Worm (Caenorhabditis elegans): ENCODE results near the gene F56A8.9.

The F56A8.9 gene

DNA sequence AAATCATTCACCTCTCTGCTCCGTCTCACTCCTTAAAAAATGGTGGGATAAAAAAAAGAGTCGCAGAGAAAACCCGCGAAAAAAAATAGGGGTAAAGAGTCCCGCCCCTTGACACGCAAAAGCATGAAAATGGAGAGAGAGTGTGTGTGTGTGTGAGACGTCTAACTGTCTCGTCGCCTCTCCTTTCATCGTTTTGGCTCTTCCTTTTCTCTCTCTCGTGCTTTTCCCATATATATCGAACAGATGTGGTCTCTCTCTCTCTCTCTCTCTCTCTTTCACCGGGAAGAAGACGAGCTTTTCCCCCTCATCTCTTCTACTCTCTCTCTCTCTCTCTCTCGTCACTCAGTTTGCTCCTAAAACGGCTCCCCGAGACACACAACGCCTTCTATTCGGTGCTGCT, 21.3 kb downstream of the F56A8.9 start:
- TF ChIP-seq K09A11.1 (tag; optimal IDR thresholded peaks at IDR 0.05; ENCODE audit: insufficient read depth), result no peak
- TF ChIP-seq C38D4.7 (GFP tag; optimal IDR thresholded peaks at IDR 0.05), result no peak
- no peak for TF ChIP-seq fkh-10 (GFP tag; optimal IDR thresholded peaks at IDR 0.05)
- TF ChIP-seq tbx-2 (tag; optimal IDR thresholded peaks at IDR 0.05), result peak; percentile 76
- TF ChIP-seq unc-3 (GFP tag; conservative IDR thresholded peaks at IDR 0.05), result no peak
- TF ChIP-seq unc-3 (tag; optimal IDR thresholded peaks at IDR 0.05), result no peak
- no peak for TF ChIP-seq ceh-30 (tag; optimal IDR thresholded peaks at IDR 0.05)
- TF ChIP-seq ref-2 (tag; optimal IDR thresholded peaks at IDR 0.05), result peak; percentile 16
- TF ChIP-seq K02D7.2 (tag; optimal IDR thresholded peaks at IDR 0.05), result no peak
- peak; percentile 40 for TF ChIP-seq ceh-14 (tag; optimal IDR thresholded peaks at IDR 0.05)
- no peak for TF ChIP-seq ceh-24 (tag; optimal IDR thresholded peaks at IDR 0.05)
- peak; percentile 74 for TF ChIP-seq nfya-1 (tag; optimal IDR thresholded peaks at IDR 0.05)
- TF ChIP-seq ceh-6 (GFP tag; optimal IDR thresholded peaks at IDR 0.05), result no peak
- TF ChIP-seq unc-86 (tag; optimal IDR thresholded peaks at IDR 0.05), result no peak
- no peak for TF ChIP-seq gmeb-2 (tag; optimal IDR thresholded peaks at IDR 0.05)
- TF ChIP-seq sox-4 (tag; optimal IDR thresholded peaks at IDR 0.05), result no peak
- no peak for TF ChIP-seq pros-1 (tag; optimal IDR thresholded peaks at IDR 0.05)
- no peak for TF ChIP-seq odd-2 (tag; optimal IDR thresholded peaks at IDR 0.05)
- peak; percentile 47 for TF ChIP-seq ceh-19 (GFP tag; optimal IDR thresholded peaks at IDR 0.05)
- TF ChIP-seq hlh-30 (tag; optimal IDR thresholded peaks at IDR 0.05; ENCODE audit: insufficient read depth), result peak; percentile 31
- peak; percentile 3 for TF ChIP-seq sdc-2 (tag; optimal IDR thresholded peaks at IDR 0.05)
- peak; percentile 78 for TF ChIP-seq unc-42 (tag; optimal IDR thresholded peaks at IDR 0.05)
- no peak for TF ChIP-seq npax-4 (tag; optimal IDR thresholded peaks at IDR 0.05)
- no peak for TF ChIP-seq hlh-15 (tag; optimal IDR thresholded peaks at IDR 0.05)
- no peak for TF ChIP-seq nhr-232 (tag; optimal IDR thresholded peaks at IDR 0.05)
- TF ChIP-seq ceh-48 (tag; optimal IDR thresholded peaks at IDR 0.05), result peak; percentile 13
- TF ChIP-seq ceh-18 (tag; optimal IDR thresholded peaks at IDR 0.05), result peak; percentile 59
- TF ChIP-seq ceh-31 (tag; optimal IDR thresholded peaks at IDR 0.05), result peak; percentile 84
- TF ChIP-seq ceh-9 (tag; optimal IDR thresholded peaks at IDR 0.05), result no peak
- no peak for TF ChIP-seq rnt-1 (tag; optimal IDR thresholded peaks at IDR 0.05)
- no peak for TF ChIP-seq ceh-34 (tag; optimal IDR thresholded peaks at IDR 0.05)
- TF ChIP-seq lin-11 (tag; optimal IDR thresholded peaks at IDR 0.05), result no peak
- TF ChIP-seq ceh-2 (tag; optimal IDR thresholded peaks at IDR 0.05), result no peak
- peak; percentile 39 for TF ChIP-seq dve-1 (tag; optimal IDR thresholded peaks at IDR 0.05)
- no peak for TF ChIP-seq dmd-4 (tag; optimal IDR thresholded peaks at IDR 0.05; ENCODE audit: borderline replicate concordance)
- peak; percentile 10 for TF ChIP-seq fkh-6 (tag; optimal IDR thresholded peaks at IDR 0.05)
- no peak for TF ChIP-seq madf-2 (tag; optimal IDR thresholded peaks at IDR 0.05)
- TF ChIP-seq pax-1 (tag; optimal IDR thresholded peaks at IDR 0.05), result no peak
- no peak for TF ChIP-seq pqm-1 (tag; optimal IDR thresholded peaks at IDR 0.05)
- TF ChIP-seq pag-3 (tag; optimal IDR thresholded peaks at IDR 0.05; ENCODE audit: borderline replicate concordance), result no peak
- no peak for TF ChIP-seq pat-9 (tag; optimal IDR thresholded peaks at IDR 0.05)

DNA sequence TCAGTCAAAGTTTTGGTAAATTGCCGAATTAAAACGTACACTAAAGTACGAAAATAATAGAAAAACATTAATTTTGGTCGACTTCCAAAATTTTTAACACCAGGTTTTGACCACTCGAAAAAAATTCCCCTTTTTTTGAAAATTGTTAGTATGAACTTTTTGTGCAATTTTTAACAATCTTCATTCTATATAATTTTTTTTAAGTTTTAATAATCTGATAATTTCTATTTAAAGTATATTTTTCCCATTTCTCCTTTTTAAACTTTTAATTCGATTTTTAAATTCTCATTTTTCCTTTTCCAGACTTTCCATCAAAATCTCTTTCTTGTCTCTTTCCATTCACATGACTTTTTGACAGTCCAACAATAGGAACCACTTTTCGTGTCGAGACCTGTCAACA, 22.5 kb downstream of the F56A8.9 start, which contains the start of gene unc-64:
unc-64 (plus strand) TSS at position 301 of the 400 bp plus-strand sequence.
- no peak for TF ChIP-seq eyg-1 (tag; optimal IDR thresholded peaks at IDR 0.05)
- TF ChIP-seq odd-2 (tag; optimal IDR thresholded peaks at IDR 0.05), result no peak
- TF ChIP-seq madf-2 (tag; optimal IDR thresholded peaks at IDR 0.05), result no peak
- no peak for TF ChIP-seq ttx-3 (tag; optimal IDR thresholded peaks at IDR 0.05)
- TF ChIP-seq dmd-4 (tag; optimal IDR thresholded peaks at IDR 0.05; ENCODE audit: borderline replicate concordance), result no peak
- TF ChIP-seq rnt-1 (tag; optimal IDR thresholded peaks at IDR 0.05), result no peak
- no peak for TF ChIP-seq K02D7.2 (tag; optimal IDR thresholded peaks at IDR 0.05)
- no peak for TF ChIP-seq tbx-7 (tag; optimal IDR thresholded peaks at IDR 0.05)
- TF ChIP-seq zip-5 (tag; optimal IDR thresholded peaks at IDR 0.05), result no peak
- TF ChIP-seq T23F11.4 (GFP tag; optimal IDR thresholded peaks at IDR 0.05), result no peak
- no peak for TF ChIP-seq ceh-30 (tag; optimal IDR thresholded peaks at IDR 0.05)
- no peak for TF ChIP-seq hlh-6 (tag; optimal IDR thresholded peaks at IDR 0.05)
- no peak for TF ChIP-seq Y22D7AL.16 (tag; optimal IDR thresholded peaks at IDR 0.05)
- no peak for TF ChIP-seq elt-2 (tag; optimal IDR thresholded peaks at IDR 0.05)
- no peak for TF ChIP-seq lin-11 (tag; optimal IDR thresholded peaks at IDR 0.05)
- no peak for TF ChIP-seq sdc-2 (tag; optimal IDR thresholded peaks at IDR 0.05)
- TF ChIP-seq che-1 (tag; optimal IDR thresholded peaks at IDR 0.05), result no peak
- no peak for TF ChIP-seq nhr-232 (tag; optimal IDR thresholded peaks at IDR 0.05)
- no peak for TF ChIP-seq unc-55 (GFP tag; optimal IDR thresholded peaks at IDR 0.05)
- no peak for TF ChIP-seq nhr-11 (tag; optimal IDR thresholded peaks at IDR 0.05)

Data from whole organism, late embryonic.